Fruit fly (Drosophila melanogaster) whole organism, embryonic: Measurements from ENCODE around the gene CG32320.

ENCODE experiments used
- Atf3 ChIP-seq: fragments of 200-800 bp; sonication (Bioruptor generic); optimal IDR thresholded peaks from 3 replicates; lab custom pipeline; 2016; ENCODE audit warnings: missing biosample characterization, missing genetic modification characterization
- Awh ChIP-seq: fragments of 200-800 bp; sonication (Bioruptor generic); IDR thresholded peaks from 2 replicates; pipeline ENCODE4, ENCODE4 v1.3.6; 2022; ENCODE audit warnings: missing biosample characterization, missing genetic modification characterization
- Bdp1 ChIP-seq: fragments of 200-800 bp; sonication (Bioruptor generic); optimal IDR thresholded peaks from 3 replicates; lab custom pipeline; 2016; ENCODE audit warnings: missing biosample characterization, missing genetic modification characterization
- Blimp-1 ChIP-seq: fragments of 200-800 bp; sonication (Bioruptor generic); optimal IDR thresholded peaks from 3 replicates; lab custom pipeline; 2018; ENCODE audit warnings: missing biosample characterization, missing genetic modification characterization, mild to moderate bottlenecking, moderate library complexity, missing genetic modification reagents
- CG1024 ChIP-seq: fragments of 200-800 bp; sonication (Bioruptor generic); IDR thresholded peaks from 2 replicates; pipeline ENCODE4 v1.3.6; 2022; ENCODE audit warnings: missing biosample characterization, missing genetic modification characterization
- CG10274 ChIP-seq: fragments of 200-800 bp; sonication (Bioruptor generic); optimal IDR thresholded peaks from 3 replicates; lab custom pipeline; 2017; ENCODE audit warnings: missing biosample characterization, mild to moderate bottlenecking, missing genetic modification characterization
- CG10462 ChIP-seq: fragments of 200-800 bp; sonication (Bioruptor generic); optimal IDR thresholded peaks from 2 replicates; lab custom pipeline; 2016; ENCODE audit warnings: missing biosample characterization, missing genetic modification characterization
- CG12236 ChIP-seq: fragments of 200-800 bp; sonication (Bioruptor generic); optimal IDR thresholded peaks from 2 replicates; lab custom pipeline; 2016; ENCODE audit warnings: missing biosample characterization, missing genetic modification characterization
- CG14667 ChIP-seq: fragments of 200-800 bp; sonication (Bioruptor generic); IDR thresholded peaks from 2 replicates; pipeline ENCODE4 v1.3.6; 2022; ENCODE audit warnings: missing biosample characterization, missing genetic modification characterization
- CG17802 ChIP-seq: fragments of 200-800 bp; sonication (Bioruptor generic); optimal IDR thresholded peaks from 2 replicates; lab custom pipeline; 2018; ENCODE audit warnings: missing biosample characterization, mild to moderate bottlenecking, missing genetic modification characterization, moderate library complexity
- CG1792 ChIP-seq: fragments of 200-800 bp; sonication (Bioruptor generic); optimal IDR thresholded peaks from 2 replicates; lab custom pipeline; 2016; ENCODE audit warnings: missing biosample characterization, missing genetic modification characterization
- CG18476 ChIP-seq: fragments of 200-800 bp; sonication (Bioruptor generic); optimal IDR thresholded peaks from 2 replicates; lab custom pipeline; 2016; ENCODE audit warnings: missing biosample characterization, mild to moderate bottlenecking, missing genetic modification characterization
- CG18619 ChIP-seq: fragments of 200-800 bp; sonication (Bioruptor generic); optimal IDR thresholded peaks from 3 replicates; lab custom pipeline; 2017; ENCODE audit warnings: missing biosample characterization, mild to moderate bottlenecking, missing genetic modification characterization
- CG3065 ChIP-seq: fragments of 200-800 bp; sonication (Bioruptor generic); optimal IDR thresholded peaks from 2 replicates; lab custom pipeline; 2016; ENCODE audit warnings: missing biosample characterization, missing genetic modification characterization
- CG5953 ChIP-seq: fragments of 200-800 bp; sonication (Bioruptor generic); IDR thresholded peaks from 2 replicates; pipeline ENCODE4 v1.3.6; 2022; ENCODE audit warnings: missing biosample characterization, missing genetic modification characterization
- CG6765 ChIP-seq: fragments of 200-800 bp; sonication (Bioruptor generic); optimal IDR thresholded peaks from 3 replicates; lab custom pipeline; 2017; ENCODE audit warnings: missing biosample characterization, mild to moderate bottlenecking, missing genetic modification characterization
- CG7357 ChIP-seq: fragments of 200-800 bp; sonication (Bioruptor generic); IDR thresholded peaks from 3 replicates; pipeline ENCODE4 v1.3.6; 2022; ENCODE audit warnings: missing biosample characterization, missing genetic modification characterization
- CG7556 ChIP-seq: fragments of 200-800 bp; sonication (Bioruptor generic); optimal IDR thresholded peaks from 2 replicates; lab custom pipeline; 2017; ENCODE audit warnings: missing biosample characterization, mild to moderate bottlenecking, missing genetic modification characterization
- CG7786 ChIP-seq: fragments of 200-800 bp; sonication (Bioruptor generic); optimal IDR thresholded peaks from 2 replicates; lab custom pipeline; 2016; ENCODE audit warnings: missing biosample characterization, missing genetic modification characterization
- CG8388 ChIP-seq: fragments of 200-800 bp; sonication (Bioruptor generic); optimal IDR thresholded peaks from 2 replicates; lab custom pipeline; 2019; ENCODE audit warnings: missing biosample characterization, mild to moderate bottlenecking, missing genetic modification characterization, moderate library complexity
- CHES-1-like ChIP-seq: fragments of 200-800 bp; sonication (Bioruptor generic); optimal IDR thresholded peaks from 2 replicates; lab custom pipeline; 2016; ENCODE audit warnings: missing biosample characterization, missing genetic modification characterization
- Dbx ChIP-seq: fragments of 200-800 bp; sonication (Bioruptor generic); IDR thresholded peaks from 3 replicates; pipeline ENCODE4 v1.3.6; 2022; ENCODE audit warnings: missing biosample characterization, missing genetic modification characterization
- Dip2 ChIP-seq: fragments of 200-800 bp; sonication (Bioruptor generic); IDR thresholded peaks from 2 replicates; pipeline ENCODE4 v1.3.6; 2022; ENCODE audit warnings: missing biosample characterization, missing genetic modification characterization
- Gug ChIP-seq: fragments of 200-800 bp; sonication (Bioruptor generic); IDR thresholded peaks from 4 replicates; pipeline ENCODE4 v1.3.6; 2022; ENCODE audit warnings: missing biosample characterization, missing genetic modification characterization
- H2.0 ChIP-seq: fragments of 200-800 bp; sonication (Bioruptor generic); IDR thresholded peaks from 2 replicates; pipeline ENCODE4 v1.3.6; 2022; ENCODE audit warnings: missing biosample characterization, missing genetic modification characterization
- HHEX ChIP-seq: fragments of 200-800 bp; sonication (Bioruptor generic); optimal IDR thresholded peaks from 3 replicates; lab custom pipeline; 2017; ENCODE audit warnings: missing biosample characterization, mild to moderate bottlenecking, missing genetic modification characterization, missing genetic modification reagents
- HLH54F ChIP-seq: fragments of 200-800 bp; sonication (Bioruptor generic); optimal IDR thresholded peaks from 3 replicates; lab custom pipeline; 2016; ENCODE audit warnings: missing biosample characterization, missing genetic modification characterization
- NC2α ChIP-seq: fragments of 200-800 bp; sonication (Bioruptor generic); optimal IDR thresholded peaks from 2 replicates; lab custom pipeline; 2016; ENCODE audit warnings: missing biosample characterization, missing genetic modification characterization
- NFAT ChIP-seq: fragments of 200-800 bp; sonication (Bioruptor generic); IDR thresholded peaks from 2 replicates; pipeline ENCODE4 v1.3.6; 2022; ENCODE audit warnings: missing biosample characterization, missing genetic modification characterization
- NK7.1 ChIP-seq: fragments of 200-800 bp; sonication (Bioruptor generic); optimal IDR thresholded peaks from 3 replicates; lab custom pipeline; 2016; ENCODE audit warnings: missing biosample characterization, missing genetic modification characterization
- Six4 ChIP-seq: fragments of 200-800 bp; sonication (Bioruptor generic); optimal IDR thresholded peaks from 2 replicates; lab custom pipeline; 2016; ENCODE audit warnings: missing biosample characterization, missing genetic modification characterization
- Ssrp ChIP-seq: fragments of 200-800 bp; sonication (Bioruptor generic); optimal IDR thresholded peaks from 2 replicates; lab custom pipeline; 2018; ENCODE audit warnings: missing biosample characterization, mild to moderate bottlenecking, missing genetic modification characterization, moderate library complexity
- Usf ChIP-seq: fragments of 200-800 bp; sonication (Bioruptor generic); optimal IDR thresholded peaks from 2 replicates; lab custom pipeline; 2017; ENCODE audit warnings: missing genotype, missing biosample characterization, missing genetic modification characterization
- ac ChIP-seq: fragments of 200-800 bp; sonication (Bioruptor generic); optimal IDR thresholded peaks from 3 replicates; lab custom pipeline; 2017; ENCODE audit warnings: missing biosample characterization, mild to moderate bottlenecking, missing genetic modification characterization
- aop ChIP-seq: fragments of 200-800 bp; sonication (Bioruptor generic); IDR thresholded peaks from 2 replicates; pipeline ENCODE4 v1.3.6; 2022; ENCODE audit warnings: missing biosample characterization, missing genetic modification characterization
- bsh ChIP-seq, 2 experiments: fragments of 200-800 bp; sonication (Bioruptor generic); optimal IDR thresholded peaks; 2 replicates each; lab custom pipeline; 2017 to 2018; ENCODE audit warnings: mild to moderate bottlenecking in 2 of 2, missing biosample characterization in 2 of 2, missing genetic modification characterization in 2 of 2, moderate library complexity in 1 of 2
- crol ChIP-seq: fragments of 200-800 bp; sonication (Bioruptor generic); IDR thresholded peaks from 2 replicates; pipeline ENCODE4 v1.3.6; 2022; ENCODE audit warnings: missing biosample characterization, missing genetic modification characterization
- crp ChIP-seq, 2 experiments: fragments of 200-800 bp; sonication (Bioruptor generic); optimal IDR thresholded peaks; 2 replicates in 1 of 2; 3 replicates in 1 of 2; lab custom pipeline; 2017; ENCODE audit warnings: missing biosample characterization in 2 of 2, missing genetic modification characterization in 2 of 2, mild to moderate bottlenecking in 1 of 2, moderate library complexity in 1 of 2
- dan ChIP-seq: fragments of 200-800 bp; sonication (Bioruptor generic); IDR thresholded peaks from 2 replicates; pipeline ENCODE4 v1.3.6; 2022; ENCODE audit warnings: missing biosample characterization, missing genetic modification characterization
- danr ChIP-seq: fragments of 200-800 bp; sonication (Bioruptor generic); IDR thresholded peaks from 2 replicates; pipeline ENCODE4 v1.3.6; 2022; ENCODE audit warnings: missing biosample characterization, missing genetic modification characterization
- lmd ChIP-seq: fragments of 200-800 bp; sonication (Bioruptor generic); IDR thresholded peaks from 2 replicates; pipeline ENCODE4 v1.3.6; 2022; ENCODE audit warnings: missing biosample characterization, missing genetic modification characterization
- nmo ChIP-seq: fragments of 200-800 bp; sonication (Bioruptor generic); optimal IDR thresholded peaks from 2 replicates; lab custom pipeline; 2018; ENCODE audit warnings: missing biosample characterization, mild to moderate bottlenecking, missing genetic modification characterization, moderate library complexity
- onecut ChIP-seq: fragments of 200-800 bp; sonication (Bioruptor generic); IDR thresholded peaks from 2 replicates; pipeline ENCODE4 v1.3.6; 2022; ENCODE audit warnings: missing biosample characterization, missing genetic modification characterization
- p53 ChIP-seq: fragments of 200-800 bp; sonication (Bioruptor generic); optimal IDR thresholded peaks from 2 replicates; lab custom pipeline; 2016; ENCODE audit warnings: missing biosample characterization, missing genetic modification characterization
- slou ChIP-seq: fragments of 200-800 bp; sonication (Bioruptor generic); optimal IDR thresholded peaks from 3 replicates; lab custom pipeline; 2016; ENCODE audit warnings: missing biosample characterization, missing genetic modification characterization
- sna ChIP-seq: fragments of 200-800 bp; sonication (Bioruptor generic); IDR thresholded peaks from 2 replicates; pipeline ENCODE4 v1.3.6; 2022; ENCODE audit warnings: missing biosample characterization, missing genetic modification characterization; ENCODE audit not compliant: partially characterized antibody

CG32320 gene

DNA sequence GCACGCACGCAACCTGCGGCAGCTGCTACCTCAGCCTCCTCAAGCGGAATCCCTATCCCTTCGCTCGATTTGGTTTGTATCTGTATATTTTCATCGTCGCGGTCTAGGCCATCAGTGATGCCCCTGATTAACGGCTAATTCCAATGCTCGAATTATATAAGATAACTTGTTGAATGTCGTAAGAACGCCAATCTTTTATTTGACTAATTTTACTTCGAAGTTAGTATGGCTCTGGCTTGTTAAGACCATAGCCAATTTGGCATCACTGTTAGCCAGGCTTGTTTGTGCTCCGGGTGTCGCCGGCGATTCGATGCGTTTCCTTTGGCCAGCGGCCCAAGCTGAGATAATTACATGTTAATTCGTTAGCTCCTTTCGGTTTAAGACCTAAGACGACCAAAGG, 15.6 kb downstream of the CG32320 start (continued):
- TF ChIP-seq CG8388 (GFP tag; lab: Kevin White, UChicago), result peak; percentile 32
- no peak for TF ChIP-seq Dip2 (GFP tag; lab: Robert Waterston, UW)
- TF ChIP-seq CG14667 (GFP tag; lab: Robert Waterston, UW), result peak; percentile 56
- TF ChIP-seq NFAT, result no peak
- no peak for TF ChIP-seq CG18476 (GFP tag; lab: Kevin White, UChicago)
- peak; percentile 4 for TF ChIP-seq HLH54F (GFP tag; lab: Kevin White, UChicago)
- peak; percentile 16 for TF ChIP-seq CG7556 (GFP tag; lab: Kevin White, UChicago)
- no peak for TF ChIP-seq NK7.1
- peak; percentile 31 for TF ChIP-seq nmo (GFP tag; lab: Kevin White, UChicago)
- TF ChIP-seq CG1024 (GFP tag; lab: Robert Waterston, UW), result peak; percentile 36; the same call in 1 of the 2 replicates
- no peak for TF ChIP-seq sna (GFP tag; lab: Robert Waterston, UW)
- peak; percentile 35 for TF ChIP-seq CG7786 (GFP tag; lab: Kevin White, UChicago)
- peak; percentile 42; the same call in 1 of the 4 replicates for TF ChIP-seq Gug
- peak; percentile 2 for TF ChIP-seq CG3065 (GFP tag; lab: Kevin White, UChicago)
- peak; percentile 0 for TF ChIP-seq CG18619 (GFP tag; lab: Kevin White, UChicago)
- TF ChIP-seq slou (GFP tag; lab: Kevin White, UChicago), result no peak
- TF ChIP-seq Usf, result peak; percentile 53
- peak; percentile 15 for TF ChIP-seq CG10462 (GFP tag; lab: Kevin White, UChicago)
- peak in 1 of 2 experiments; percentile 59 for TF ChIP-seq bsh (GFP tag; optimal IDR thresholded peaks at IDR 0.05; lab: Kevin White, UChicago)
- TF ChIP-seq Six4 (GFP tag; lab: Kevin White, UChicago), result peak; percentile 25
- TF ChIP-seq ac (GFP tag; lab: Kevin White, UChicago), result peak; percentile 82
- peak; percentile 5; the same call in 1 of the 2 replicates for TF ChIP-seq crol (GFP tag; lab: Robert Waterston, UW)
- TF ChIP-seq danr (GFP tag; lab: Robert Waterston, UW), result no peak
- peak; percentile 61 for TF ChIP-seq Awh (GFP tag; lab: Robert Waterston, UW)
- no peak for TF ChIP-seq Blimp-1 (GFP tag; lab: Kevin White, UChicago)
- peak; percentile 13 for TF ChIP-seq CHES-1-like (GFP tag; lab: Kevin White, UChicago)
- peak; percentile 0 for TF ChIP-seq CG17802
- TF ChIP-seq aop (GFP tag; lab: Robert Waterston, UW), result 0 out of 2 replicates have a peak, but pooled peaks have one; percentile 25
- peak; percentile 51 for TF ChIP-seq H2.0
- peak; percentile 36 for TF ChIP-seq Bdp1 (GFP tag; lab: Kevin White, UChicago)
- peak; percentile 49 for TF ChIP-seq lmd (GFP tag; lab: Robert Waterston, UW)

DNA sequence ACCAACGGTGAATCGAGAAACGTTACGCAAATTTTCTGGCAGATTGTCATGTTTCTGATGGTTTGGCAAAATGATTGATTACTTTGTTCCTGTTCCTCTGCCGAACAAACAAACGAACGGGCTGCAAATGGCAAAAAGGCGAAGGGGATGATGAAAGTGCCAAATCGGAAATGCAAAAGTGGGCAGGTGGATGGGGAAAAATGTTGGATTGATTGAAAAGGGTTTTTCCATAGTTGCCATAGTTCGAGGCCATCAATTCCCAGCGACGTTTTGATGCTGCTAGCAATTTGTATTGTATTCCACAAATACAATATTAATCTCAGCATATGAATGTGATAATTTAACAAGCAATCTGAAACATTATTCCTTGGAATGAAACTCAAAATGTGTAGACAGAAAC, 17.5 kb downstream of the CG32320 start, which contains the start of gene FucTD:
FucTD (plus strand) TSS at position 301 of the 400 bp plus-strand sequence.
- TF ChIP-seq Six4 (GFP tag; lab: Kevin White, UChicago) (no peak), CG7357 (no peak), p53 (GFP tag; lab: Kevin White, UChicago) (no peak), Atf3 (GFP tag; lab: Kevin White, UChicago) (no peak), dan (GFP tag; lab: Robert Waterston, UW) (no peak), onecut (GFP tag; lab: Robert Waterston, UW) (no peak), CG10274 (GFP tag; lab: Kevin White, UChicago) (no peak), CG5953 (GFP tag; lab: Robert Waterston, UW) (no peak), HHEX (GFP tag; lab: Kevin White, UChicago) (no peak), NC2α (GFP tag; lab: Kevin White, UChicago) (no peak), Dbx (GFP tag; lab: Robert Waterston, UW) (no peak), nmo (GFP tag; lab: Kevin White, UChicago) (no peak), CG12236 (no peak), CG6765 (no peak), CG7786 (GFP tag; lab: Kevin White, UChicago) (no peak), crp (GFP tag; optimal IDR thresholded peaks at IDR 0.05; lab: Kevin White, UChicago) (no peak), CG1792 (GFP tag; lab: Kevin White, UChicago) (no peak), Ssrp (tag; lab: Kevin White, UChicago) (no peak)
